Fruit fly (Drosophila melanogaster) whole organism, pupa: Measurements from ENCODE around the gene GAA1.

Experiments
- CG10348 ChIP-seq: fragments of 200-800 bp; sonication (Bioruptor generic); IDR thresholded peaks from 2 replicates; pipeline ENCODE4 v1.3.6; 2022; ENCODE audit warnings: missing biosample characterization, missing genetic modification characterization
- CG12605 ChIP-seq: fragments of 200-800 bp; sonication (Bioruptor generic); IDR thresholded peaks from 2 replicates; pipeline ENCODE4 v1.3.6; 2022; ENCODE audit warnings: missing biosample characterization, missing genetic modification characterization
- CG13204 ChIP-seq: fragments of 200-800 bp; sonication (Bioruptor generic); optimal IDR thresholded peaks from 2 replicates; lab custom pipeline; 2018; ENCODE audit warnings: missing biosample characterization, mild to moderate bottlenecking, missing genetic modification characterization, moderate library complexity
- CG14655 ChIP-seq: fragments of 200-800 bp; sonication (Bioruptor generic); optimal IDR thresholded peaks from 3 replicates; lab custom pipeline; 2017; ENCODE audit warnings: mild to moderate bottlenecking, missing biosample characterization, missing genetic modification reagents, missing genetic modification characterization
- CG15710 ChIP-seq: fragments of 200-800 bp; sonication (Bioruptor generic); optimal IDR thresholded peaks from 2 replicates; lab custom pipeline; 2018; ENCODE audit warnings: missing biosample characterization, mild to moderate bottlenecking, missing genetic modification characterization, moderate library complexity
- CG17806 ChIP-seq: fragments of 200-800 bp; sonication (Bioruptor generic); optimal IDR thresholded peaks from 2 replicates; lab custom pipeline; 2018; ENCODE audit warnings: missing biosample characterization, mild to moderate bottlenecking, missing genetic modification characterization, moderate library complexity
- CG32121 ChIP-seq: fragments of 200-800 bp; sonication (Bioruptor generic); IDR thresholded peaks from 2 replicates; pipeline ENCODE4 v1.3.6; 2022; ENCODE audit warnings: missing biosample characterization, missing genetic modification characterization
- CG34367 ChIP-seq: fragments of 200-800 bp; sonication (Bioruptor generic); optimal IDR thresholded peaks from 2 replicates; lab custom pipeline; 2018; ENCODE audit warnings: missing biosample characterization, mild to moderate bottlenecking, missing genetic modification characterization
- CG4496 ChIP-seq: fragments of 200-800 bp; sonication (Bioruptor generic); IDR thresholded peaks from 3 replicates; pipeline ENCODE4 v1.3.6; 2022; ENCODE audit warnings: missing biosample characterization, missing genetic modification characterization
- CG8159 ChIP-seq: fragments of 200-800 bp; sonication (Bioruptor generic); optimal IDR thresholded peaks from 3 replicates; lab custom pipeline; 2018; ENCODE audit warnings: missing biosample characterization, mild to moderate bottlenecking, missing genetic modification characterization, moderate library complexity
- CG8301 ChIP-seq: fragments of 200-800 bp; sonication (Bioruptor generic); optimal IDR thresholded peaks from 2 replicates; lab custom pipeline; 2018; ENCODE audit warnings: missing biosample characterization, mild to moderate bottlenecking, missing genetic modification characterization
- CG9948 ChIP-seq: fragments of 200-800 bp; sonication (Bioruptor generic); optimal IDR thresholded peaks from 2 replicates; lab custom pipeline; 2018; ENCODE audit warnings: missing biosample characterization, mild to moderate bottlenecking, missing genetic modification characterization, moderate library complexity
- D1 ChIP-seq: fragments of 200-800 bp; sonication (Bioruptor generic); optimal IDR thresholded peaks from 2 replicates; lab custom pipeline; 2018; ENCODE audit warnings: missing biosample characterization, mild to moderate bottlenecking, missing genetic modification characterization, moderate library complexity
- EcR ChIP-seq: fragments of 200-800 bp; sonication (Bioruptor generic); optimal IDR thresholded peaks from 3 replicates; lab custom pipeline; 2019; ENCODE audit warnings: missing biosample characterization, missing genetic modification characterization, mild to moderate bottlenecking, moderate library complexity, missing genetic modification reagents
- Ets98B ChIP-seq: fragments of 200-800 bp; sonication (Bioruptor generic); IDR thresholded peaks from 2 replicates; pipeline ENCODE4 v1.3.6; 2022; ENCODE audit warnings: missing biosample characterization, missing genetic modification characterization
- Pif1A ChIP-seq: fragments of 200-800 bp; sonication (Bioruptor generic); optimal IDR thresholded peaks from 3 replicates; lab custom pipeline; 2016; ENCODE audit warnings: missing biosample characterization, missing genetic modification characterization
- Pif1B ChIP-seq: fragments of 200-800 bp; sonication (Bioruptor generic); optimal IDR thresholded peaks from 3 replicates; lab custom pipeline; 2016; ENCODE audit warnings: missing biosample characterization, missing genetic modification characterization
- Snoo ChIP-seq: fragments of 200-800 bp; sonication (Bioruptor generic); optimal IDR thresholded peaks from 3 replicates; lab custom pipeline; 2017; ENCODE audit warnings: missing biosample characterization, mild to moderate bottlenecking, missing genetic modification characterization, inconsistent platforms
- fd96Ca ChIP-seq: fragments of 200-800 bp; sonication (Bioruptor generic); IDR thresholded peaks from 3 replicates; pipeline ENCODE4 v1.3.6; 2022; ENCODE audit warnings: missing biosample characterization, missing genetic modification characterization
- gl ChIP-seq: fragments of 200-800 bp; sonication (Bioruptor generic); optimal IDR thresholded peaks from 2 replicates; lab custom pipeline; 2018; ENCODE audit warnings: missing biosample characterization, mild to moderate bottlenecking, missing genetic modification characterization
- rn ChIP-seq: fragments of 200-800 bp; sonication (Bioruptor generic); IDR thresholded peaks from 2 replicates; pipeline ENCODE4 v1.3.6; 2022; ENCODE audit warnings: missing biosample characterization, missing genetic modification characterization

Gene GAA1

dm6 chrX:5894529-5895487 lies 21.7 kb upstream of the GAA1 start:
- TF ChIP-seq rn (GFP tag; lab: Robert Waterston, UW) (no peak), Pif1B (GFP tag; lab: Kevin White, UChicago) (peak; percentile 38), Snoo (no peak), CG4496 (GFP tag; lab: Robert Waterston, UW) (0 out of 3 replicates have a peak, but pooled peaks have one; percentile 25), EcR (GFP tag; lab: Kevin White, UChicago) (no peak), CG14655 (GFP tag; lab: Kevin White, UChicago) (peak; percentile 33), CG9948 (tag; lab: Kevin White, UChicago) (peak; percentile 4), D1 (tag; lab: Kevin White, UChicago) (no peak), fd96Ca (no peak), Ets98B (GFP tag; lab: Robert Waterston, UW) (0 out of 2 replicates have a peak, but pooled peaks have one; percentile 31), CG8301 (tag; lab: Kevin White, UChicago) (peak; percentile 29), Pif1A (GFP tag; lab: Kevin White, UChicago) (peak; percentile 15), CG12605 (no peak), gl (no peak), CG8159 (peak; percentile 42), CG13204 (GFP tag; lab: Kevin White, UChicago) (no peak), CG34367 (peak; percentile 24), CG17806 (tag; lab: Kevin White, UChicago) (peak; percentile 3)

DNA sequence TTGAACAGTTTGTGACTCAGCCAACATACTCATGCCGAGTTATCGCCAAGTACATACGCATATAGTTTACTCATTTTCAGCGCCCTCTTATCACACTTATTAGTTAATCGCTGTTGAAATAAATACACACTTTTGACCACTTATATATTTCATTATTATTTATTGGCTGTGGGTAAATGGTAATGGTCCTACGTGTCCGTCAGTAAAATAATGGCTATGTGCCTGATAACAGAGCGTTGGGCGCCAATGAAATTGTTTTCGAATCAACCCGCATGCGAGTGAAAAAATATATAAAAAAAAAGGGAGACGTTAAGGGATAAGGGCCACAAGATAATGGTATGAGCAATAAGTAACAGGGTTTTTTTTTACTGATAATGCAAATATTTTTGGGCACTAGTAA lies 20.0 kb upstream of the GAA1 start:
- TF ChIP-seq CG4496 (GFP tag; lab: Robert Waterston, UW) (no peak), rn (GFP tag; lab: Robert Waterston, UW) (no peak), CG10348 (no peak), CG14655 (GFP tag; lab: Kevin White, UChicago) (no peak), Ets98B (GFP tag; lab: Robert Waterston, UW) (no peak), fd96Ca (no peak), CG17806 (tag; lab: Kevin White, UChicago) (no peak), CG9948 (tag; lab: Kevin White, UChicago) (no peak), CG15710 (tag; lab: Kevin White, UChicago) (no peak), D1 (tag; lab: Kevin White, UChicago) (no peak), CG34367 (no peak), Pif1A (GFP tag; lab: Kevin White, UChicago) (no peak), CG8301 (tag; lab: Kevin White, UChicago) (no peak), CG12605 (no peak), gl (no peak), Snoo (no peak), Pif1B (GFP tag; lab: Kevin White, UChicago) (no peak), EcR (GFP tag; lab: Kevin White, UChicago) (no peak), CG32121 (GFP tag; lab: Robert Waterston, UW) (no peak), CG8159 (no peak)

dm6 chrX:5892512-5892911 lies 19.4 kb upstream of the GAA1 start:
- no peak for TF ChIP-seq CG12605
- no peak for TF ChIP-seq CG17806 (tag; lab: Kevin White, UChicago)
- no peak for TF ChIP-seq Pif1B (GFP tag; lab: Kevin White, UChicago)
- TF ChIP-seq CG32121 (GFP tag; lab: Robert Waterston, UW) = no peak
- TF ChIP-seq CG8159 = no peak
- TF ChIP-seq CG10348 = no peak
- TF ChIP-seq D1 (tag; lab: Kevin White, UChicago) = no peak
- TF ChIP-seq Snoo = no peak
- TF ChIP-seq CG8301 (tag; lab: Kevin White, UChicago) = no peak
- TF ChIP-seq EcR (GFP tag; lab: Kevin White, UChicago) = no peak
- TF ChIP-seq CG15710 (tag; lab: Kevin White, UChicago) = no peak
- no peak for TF ChIP-seq gl
- no peak for TF ChIP-seq CG4496 (GFP tag; lab: Robert Waterston, UW)
- TF ChIP-seq Ets98B (GFP tag; lab: Robert Waterston, UW) = no peak
- no peak for TF ChIP-seq fd96Ca
- TF ChIP-seq CG13204 (GFP tag; lab: Kevin White, UChicago) = no peak
- TF ChIP-seq Pif1A (GFP tag; lab: Kevin White, UChicago) = no peak
- no peak for TF ChIP-seq rn (GFP tag; lab: Robert Waterston, UW)
- TF ChIP-seq CG34367 = no peak

dm6 chrX:5891666-5892444 lies 18.7 kb upstream of the GAA1 start:
- TF ChIP-seq CG13204 (GFP tag; lab: Kevin White, UChicago) = no peak
- TF ChIP-seq Ets98B (GFP tag; lab: Robert Waterston, UW) = peak; percentile 51; the same call in 1 of the 2 replicates
- TF ChIP-seq CG9948 (tag; lab: Kevin White, UChicago) = peak; percentile 46
- TF ChIP-seq Snoo = no peak
- TF ChIP-seq rn (GFP tag; lab: Robert Waterston, UW) = no peak
- TF ChIP-seq CG10348 = no peak
- TF ChIP-seq CG14655 (GFP tag; lab: Kevin White, UChicago) = peak; percentile 82
- TF ChIP-seq gl = no peak
- peak; percentile 39; the same call in 1 of the 3 replicates for TF ChIP-seq fd96Ca
- peak; percentile 18 for TF ChIP-seq CG8159
- no peak for TF ChIP-seq Pif1B (GFP tag; lab: Kevin White, UChicago)
- no peak for TF ChIP-seq EcR (GFP tag; lab: Kevin White, UChicago)
- no peak for TF ChIP-seq Pif1A (GFP tag; lab: Kevin White, UChicago)
- TF ChIP-seq CG34367 = no peak
- no peak for TF ChIP-seq D1 (tag; lab: Kevin White, UChicago)
- no peak; the same call in none of the 2 replicates for TF ChIP-seq CG12605
- TF ChIP-seq CG8301 (tag; lab: Kevin White, UChicago) = peak; percentile 77
- no peak for TF ChIP-seq CG15710 (tag; lab: Kevin White, UChicago)
- peak; percentile 83 for TF ChIP-seq CG4496 (GFP tag; lab: Robert Waterston, UW)
- peak; percentile 57 for TF ChIP-seq CG17806 (tag; lab: Kevin White, UChicago)
- peak; percentile 18; the same call in 1 of the 2 replicates for TF ChIP-seq CG32121 (GFP tag; lab: Robert Waterston, UW)
